Worm (Caenorhabditis elegans) whole organism, L1 larva: ENCODE measurements around the gene sod-4.

Experiments
- C04F5.9 ChIP-seq: sonication (generic microtip); optimal IDR thresholded peaks from 2 replicates; lab custom pipeline; 2016; ENCODE audit warnings: missing genetic modification characterization, missing compliant biosample characterization
- Y116A8C.19 ChIP-seq: sonication (generic microtip); optimal IDR thresholded peaks from 2 replicates; lab custom pipeline; 2016; ENCODE audit warnings: missing compliant biosample characterization, missing genetic modification characterization, borderline replicate concordance
- aha-1 ChIP-seq: fragments of 150-350 bp; optimal IDR thresholded peaks from 2 replicates; lab custom pipeline; 2014; ENCODE audit warnings: missing biosample characterization, missing genetic modification characterization
- alr-1 ChIP-seq: fragments of 200-800 bp; sonication (Bioruptor generic); optimal IDR thresholded peaks from 2 replicates; lab custom pipeline; 2018; ENCODE audit warnings: borderline replicate concordance, mild to moderate bottlenecking, missing genetic modification characterization, missing compliant biosample characterization
- aly-2 ChIP-seq: fragments of 150-350 bp; optimal IDR thresholded peaks from 2 replicates; lab custom pipeline; 2014; ENCODE audit warnings: missing biosample characterization, missing genetic modification characterization
- blmp-1 ChIP-seq: fragments of 150-350 bp; optimal IDR thresholded peaks from 2 replicates; lab custom pipeline; 2014; ENCODE audit warnings: missing biosample characterization, missing genetic modification characterization
- ceh-63 ChIP-seq: fragments of 200-800 bp; sonication (Bioruptor generic); optimal IDR thresholded peaks from 2 replicates; lab custom pipeline; 2018; ENCODE audit warnings: mild to moderate bottlenecking, missing genetic modification characterization, missing compliant biosample characterization
- ceh-8 ChIP-seq: fragments of 200-800 bp; sonication (Bioruptor generic); optimal IDR thresholded peaks from 2 replicates; lab custom pipeline; 2018; ENCODE audit warnings: mild to moderate bottlenecking, missing genetic modification characterization, moderate library complexity, missing compliant biosample characterization
- ceh-90 ChIP-seq: sonication (generic microtip); optimal IDR thresholded peaks from 2 replicates; lab custom pipeline; 2016; ENCODE audit warnings: missing genetic modification characterization, missing compliant biosample characterization
- ces-1 ChIP-seq: fragments of 150-350 bp; optimal IDR thresholded peaks from 2 replicates; lab custom pipeline; 2014; ENCODE audit warnings: missing biosample characterization, missing genetic modification reagents, missing genetic modification characterization
- efl-1 ChIP-seq, 4 experiments: fragments of 150-350 bp; optimal IDR thresholded peaks in 3 of 4; peaks in 1 of 4; 1 replicate in 1 of 4; 2 replicates in 3 of 4; lab custom pipeline; 2014; ENCODE audit warnings: missing biosample characterization in 2 of 4, missing genetic modification characterization in 2 of 4, missing genetic modification reagents in 2 of 4
- efl-3 ChIP-seq: fragments of 200-800 bp; sonication (Bioruptor generic); optimal IDR thresholded peaks from 2 replicates; lab custom pipeline; 2018; ENCODE audit warnings: mild to moderate bottlenecking, missing genetic modification characterization, missing compliant biosample characterization
- egl-27 ChIP-seq, 2 experiments: fragments of 150-350 bp in 1 of 2; sonication (generic microtip); optimal IDR thresholded peaks; 3 replicates each; lab custom pipeline; 2017 to 2018; ENCODE audit warnings: missing biosample characterization in 2 of 2, missing genetic modification characterization in 2 of 2, missing genetic modification reagents in 2 of 2
- elt-2 ChIP-seq: sonication (generic microtip); optimal IDR thresholded peaks from 2 replicates; lab custom pipeline; 2016; ENCODE audit warnings: missing genetic modification characterization, mild to moderate bottlenecking, inconsistent platforms, missing compliant biosample characterization, missing genetic modification reagents
- elt-3 ChIP-seq, 6 experiments: fragments of 150-350 bp in 1 of 6; sonication (generic microtip); optimal IDR thresholded peaks; 2 replicates each; lab custom pipeline; 2017 to 2018; ENCODE audit warnings: missing biosample characterization in 6 of 6, missing genetic modification characterization in 6 of 6, inconsistent platforms in 1 of 6
- fkh-4 ChIP-seq: sonication (generic microtip); optimal IDR thresholded peaks from 2 replicates; lab custom pipeline; 2016; ENCODE audit warnings: missing compliant biosample characterization, missing genetic modification characterization, borderline replicate concordance
- fkh-8 ChIP-seq: sonication (generic microtip); optimal IDR thresholded peaks from 2 replicates; lab custom pipeline; 2016; ENCODE audit warnings: mild to moderate bottlenecking, missing genetic modification characterization, missing compliant biosample characterization
- fos-1 ChIP-seq: fragments of 150-350 bp; optimal IDR thresholded peaks from 2 replicates; lab custom pipeline; 2014; ENCODE audit warnings: missing biosample characterization, missing genetic modification characterization
- grh-1 ChIP-seq: fragments of 200-800 bp; sonication (Bioruptor generic); IDR thresholded peaks from 2 replicates; pipeline ENCODE4 v1.3.6; 2022; ENCODE audit warnings: missing genetic modification reagents, missing genetic modification characterization, missing compliant biosample characterization
- isw-1 ChIP-seq: fragments of 200-800 bp; sonication (Bioruptor generic); IDR thresholded peaks from 2 replicates; pipeline ENCODE4 v1.3.6; 2022; ENCODE audit warnings: missing genetic modification characterization, missing compliant biosample characterization
- lin-13 ChIP-seq: fragments of 150-350 bp; optimal IDR thresholded peaks from 2 replicates; lab custom pipeline; 2014; ENCODE audit warnings: missing biosample characterization, missing genetic modification reagents, missing genetic modification characterization
- lin-14 ChIP-seq: fragments of 200-800 bp; sonication (Bioruptor generic); optimal IDR thresholded peaks from 2 replicates; lab custom pipeline; 2018; ENCODE audit warnings: mild to moderate bottlenecking, missing genetic modification characterization, moderate library complexity, missing compliant biosample characterization
- lin-35 ChIP-seq, 2 experiments: fragments of 150-350 bp; optimal IDR thresholded peaks; 2 replicates each; lab custom pipeline; 2014; ENCODE audit warnings: missing biosample characterization in 2 of 2, missing genetic modification characterization in 2 of 2, missing genetic modification reagents in 2 of 2
- lin-39 ChIP-seq: fragments of 150-350 bp; optimal IDR thresholded peaks from 2 replicates; lab custom pipeline; 2014; ENCODE audit warnings: missing biosample characterization, missing genetic modification reagents, missing genetic modification characterization
- lir-3 ChIP-seq: sonication (generic microtip); optimal IDR thresholded peaks from 2 replicates; lab custom pipeline; 2016; ENCODE audit warnings: mild to moderate bottlenecking, missing genetic modification characterization, moderate library complexity, missing compliant biosample characterization; ENCODE audit not compliant: poor library complexity
- lsy-2 ChIP-seq, 2 experiments: fragments of 150-350 bp; optimal IDR thresholded peaks; 2 replicates each; lab custom pipeline; 2014; ENCODE audit warnings: missing biosample characterization in 2 of 2, missing genetic modification characterization in 2 of 2
- mdl-1 ChIP-seq, 2 experiments: fragments of 150-350 bp; optimal IDR thresholded peaks; 2 replicates each; lab custom pipeline; 2014 to 2017; ENCODE audit warnings: missing biosample characterization in 2 of 2, missing genetic modification characterization in 2 of 2, inconsistent platforms in 1 of 2
- mef-2 ChIP-seq: fragments of 150-350 bp; optimal IDR thresholded peaks from 2 replicates; lab custom pipeline; 2014; ENCODE audit warnings: missing biosample characterization, missing genetic modification characterization
- mep-1 ChIP-seq: fragments of 150-350 bp; optimal IDR thresholded peaks from 2 replicates; lab custom pipeline; 2014; ENCODE audit warnings: missing biosample characterization, missing genetic modification characterization
- nhr-11 ChIP-seq: fragments of 150-350 bp; optimal IDR thresholded peaks from 2 replicates; lab custom pipeline; 2014; ENCODE audit warnings: missing biosample characterization, missing genetic modification characterization
- nhr-12 ChIP-seq: sonication (generic microtip); optimal IDR thresholded peaks from 2 replicates; lab custom pipeline; 2017; ENCODE audit warnings: missing biosample characterization, missing genetic modification characterization
- nhr-19 ChIP-seq: fragments of 200-800 bp; sonication (Bioruptor generic); conservative IDR thresholded peaks from 2 replicates; pipeline ENCODE4 v1.3.6; 2022; ENCODE audit warnings: missing genetic modification characterization, missing compliant biosample characterization
- nhr-20 ChIP-seq: sonication (generic microtip); optimal IDR thresholded peaks from 2 replicates; lab custom pipeline; 2016; ENCODE audit warnings: mild to moderate bottlenecking, missing genetic modification characterization, missing compliant biosample characterization
- nhr-47 ChIP-seq: sonication (generic microtip); optimal IDR thresholded peaks from 2 replicates; lab custom pipeline; 2016; ENCODE audit warnings: mild to moderate bottlenecking, missing genetic modification characterization, moderate library complexity, missing compliant biosample characterization
- nhr-71 ChIP-seq: sonication (generic microtip); optimal IDR thresholded peaks from 2 replicates; lab custom pipeline; 2016; ENCODE audit warnings: mild to moderate bottlenecking, missing genetic modification characterization, moderate library complexity, missing compliant biosample characterization
- nhr-77 ChIP-seq: fragments of 150-350 bp; optimal IDR thresholded peaks from 2 replicates; lab custom pipeline; 2014; ENCODE audit warnings: missing biosample characterization, missing genetic modification characterization
- nhr-85 ChIP-seq: sonication (generic microtip); peaks from one replicate; lab custom pipeline; 2016; ENCODE audit warnings: missing genetic modification characterization, inconsistent platforms, missing compliant biosample characterization
- nhr-90 ChIP-seq: sonication (generic microtip); optimal IDR thresholded peaks from 2 replicates; lab custom pipeline; 2016; ENCODE audit warnings: mild to moderate bottlenecking, missing genetic modification characterization, missing compliant biosample characterization; ENCODE audit not compliant: poor library complexity
- pag-3 ChIP-seq: sonication (generic microtip); optimal IDR thresholded peaks from 2 replicates; lab custom pipeline; 2017; ENCODE audit warnings: missing genetic modification characterization, mild to moderate bottlenecking, missing compliant biosample characterization, antibody characterized with exemption, borderline replicate concordance; ENCODE audit not compliant: insufficient read depth
- pax-3 ChIP-seq: fragments of 200-800 bp; sonication (Bioruptor generic); optimal IDR thresholded peaks from 2 replicates; lab custom pipeline; 2018; ENCODE audit warnings: mild to moderate bottlenecking, missing genetic modification characterization, moderate library complexity, missing compliant biosample characterization
- skn-1 ChIP-seq: fragments of 150-350 bp; optimal IDR thresholded peaks from 2 replicates; lab custom pipeline; 2014; ENCODE audit warnings: missing biosample characterization, missing genetic modification characterization
- snpc-4 ChIP-seq: fragments of 150-350 bp; optimal IDR thresholded peaks from 2 replicates; lab custom pipeline; 2014; ENCODE audit warnings: missing biosample characterization, missing genetic modification characterization
- snu-23 ChIP-seq: sonication (generic microtip); optimal IDR thresholded peaks from 2 replicates; lab custom pipeline; 2016; ENCODE audit warnings: missing genetic modification characterization, missing compliant biosample characterization
- sox-4 ChIP-seq: sonication (generic microtip); optimal IDR thresholded peaks from 2 replicates; lab custom pipeline; 2016; ENCODE audit warnings: missing genetic modification characterization, missing compliant biosample characterization
- sup-37 ChIP-seq: fragments of 200-800 bp; sonication (Bioruptor generic); optimal IDR thresholded peaks from 2 replicates; lab custom pipeline; 2018; ENCODE audit warnings: mild to moderate bottlenecking, missing genetic modification characterization, missing compliant biosample characterization
- swsn-7 ChIP-seq: sonication (generic microtip); optimal IDR thresholded peaks from 2 replicates; lab custom pipeline; 2016; ENCODE audit warnings: missing genetic modification characterization, missing compliant biosample characterization
- tbx-2 ChIP-seq: sonication (generic microtip); optimal IDR thresholded peaks from 2 replicates; lab custom pipeline; 2016; ENCODE audit warnings: missing genetic modification characterization, missing compliant biosample characterization
- tlp-1 ChIP-seq: fragments of 150-350 bp; optimal IDR thresholded peaks from 2 replicates; lab custom pipeline; 2014; ENCODE audit warnings: missing biosample characterization, missing genetic modification characterization
- unc-30 ChIP-seq: sonication (generic microtip); optimal IDR thresholded peaks from 2 replicates; lab custom pipeline; 2017; ENCODE audit warnings: missing biosample characterization, missing genetic modification characterization
- unc-86 ChIP-seq: sonication (generic microtip); optimal IDR thresholded peaks from 2 replicates; lab custom pipeline; 2016; ENCODE audit warnings: missing genetic modification characterization, missing compliant biosample characterization
- unc-98 ChIP-seq: fragments of 200-800 bp; sonication (Bioruptor generic); IDR thresholded peaks from 2 replicates; pipeline ENCODE4 v1.3.6; 2022; ENCODE audit warnings: missing genetic modification characterization, missing compliant biosample characterization
- zip-4 ChIP-seq: fragments of 200-800 bp; sonication (Bioruptor generic); optimal IDR thresholded peaks from 2 replicates; lab custom pipeline; 2018; ENCODE audit warnings: mild to moderate bottlenecking, missing genetic modification characterization, moderate library complexity, missing compliant biosample characterization
- ztf-4 ChIP-seq: fragments of 150-350 bp; optimal IDR thresholded peaks from 2 replicates; lab custom pipeline; 2014; ENCODE audit warnings: missing biosample characterization, missing genetic modification characterization

The sod-4 gene

DNA sequence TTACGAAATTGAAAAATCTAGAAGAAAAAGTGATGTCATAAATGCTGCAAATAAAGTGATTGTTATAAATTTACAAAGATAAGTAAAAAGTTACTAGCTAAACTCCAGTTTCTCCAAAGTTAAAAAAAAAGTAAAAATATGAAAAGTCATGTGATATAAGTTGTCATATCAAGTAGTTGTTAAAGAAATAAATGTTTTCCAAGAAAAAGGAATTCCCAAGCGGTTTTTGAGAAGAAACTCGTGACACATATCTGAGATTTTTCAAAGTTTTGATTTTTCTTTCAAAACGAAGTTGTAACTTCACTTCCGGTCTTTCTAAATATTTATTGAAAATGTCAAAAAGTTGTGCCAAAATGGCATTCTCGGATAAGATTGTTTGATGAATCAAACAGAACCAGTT lies 897 bp upstream of the sod-4 start:
- TF ChIP-seq nhr-77 (tag; lab: Kevin White, UChicago) (no peak), zip-4 (no peak), tlp-1 (tag; lab: Kevin White, UChicago) (no peak), nhr-20 (tag; lab: Kevin White, UChicago) (no peak), fkh-4 (tag; lab: Kevin White, UChicago) (no peak), nhr-47 (tag; lab: Kevin White, UChicago) (peak; percentile 21), elt-3 (tag; optimal IDR thresholded peaks at IDR 0.05; lab: Kevin White, UChicago) (no peak), aha-1 (tag; lab: Kevin White, UChicago) (no peak), snu-23 (no peak), fos-1 (tag; lab: Kevin White, UChicago) (no peak), lir-3 (no peak), lin-13 (GFP tag; lab: Kevin White, UChicago) (no peak), nhr-12 (tag; lab: Kevin White, UChicago) (no peak), skn-1 (tag; lab: Kevin White, UChicago) (no peak), aly-2 (tag; lab: Kevin White, UChicago) (no peak), pag-3 (tag; lab: Kevin White, UChicago) (no peak), nhr-90 (tag; lab: Kevin White, UChicago) (no peak), ces-1 (GFP tag; lab: Kevin White, UChicago) (no peak), isw-1 (GFP tag; lab: Robert Waterston, UW) (no peak), Y116A8C.19 (tag; lab: Kevin White, UChicago) (no peak), lsy-2 (tag; optimal IDR thresholded peaks at IDR 0.05; lab: Kevin White, UChicago) (peak; percentile 31 to 35), nhr-71 (tag; lab: Kevin White, UChicago) (peak; percentile 56), unc-98 (GFP tag; lab: Robert Waterston, UW) (no peak), fkh-8 (tag; lab: Kevin White, UChicago) (peak; percentile 11), mef-2 (tag; lab: Kevin White, UChicago) (no peak), efl-3 (GFP tag; lab: Kevin White, UChicago) (no peak), mdl-1 (tag; optimal IDR thresholded peaks at IDR 0.05; lab: Kevin White, UChicago) (no peak), ceh-8 (GFP tag; lab: Kevin White, UChicago) (no peak), grh-1 (GFP tag; lab: Robert Waterston, UW) (no peak), elt-2 (tag; lab: Kevin White, UChicago) (no peak), ceh-90 (no peak), nhr-11 (tag; lab: Kevin White, UChicago) (no peak), swsn-7 (tag; lab: Kevin White, UChicago) (peak; percentile 16), mep-1 (tag; lab: Kevin White, UChicago) (no peak), ztf-4 (tag; lab: Kevin White, UChicago) (no peak), unc-86 (no peak), nhr-85 (tag; lab: Kevin White, UChicago) (peak; percentile 38), C04F5.9 (tag; lab: Kevin White, UChicago) (no peak), unc-30 (tag; lab: Kevin White, UChicago) (no peak), alr-1 (tag; lab: Kevin White, UChicago) (no peak), tbx-2 (tag; lab: Kevin White, UChicago) (no peak), sup-37 (GFP tag; lab: Kevin White, UChicago) (no peak), lin-39 (tag; lab: Kevin White, UChicago) (peak; percentile 52), pax-3 (tag; lab: Kevin White, UChicago) (no peak), ceh-63 (no peak), lin-14 (GFP tag; lab: Kevin White, UChicago) (peak; percentile 59), sox-4 (tag; lab: Kevin White, UChicago) (no peak), egl-27 (tag; optimal IDR thresholded peaks at IDR 0.05; lab: Kevin White, UChicago) (no peak), snpc-4 (tag; lab: Kevin White, UChicago) (no peak), nhr-19 (GFP tag; lab: Robert Waterston, UW) (peak; percentile 8; the same call in 1 of the 2 replicates), efl-1 (optimal IDR thresholded peaks at IDR 0.05; lab: Kevin White, UChicago) (no peak), efl-1 (GFP tag; optimal IDR thresholded peaks at IDR 0.05 in 1 of 2; lab: Kevin White, UChicago) (no peak), lin-35 (GFP tag; optimal IDR thresholded peaks at IDR 0.05; lab: Kevin White, UChicago) (no peak), blmp-1 (tag; lab: Kevin White, UChicago) (no peak)
